Fruit fly (Drosophila melanogaster): ENCODE measurements around the gene eIF4E1.
A peak's percentile ranks its signal among the peaks of the same experiment; 100 is the strongest.

DNA sequence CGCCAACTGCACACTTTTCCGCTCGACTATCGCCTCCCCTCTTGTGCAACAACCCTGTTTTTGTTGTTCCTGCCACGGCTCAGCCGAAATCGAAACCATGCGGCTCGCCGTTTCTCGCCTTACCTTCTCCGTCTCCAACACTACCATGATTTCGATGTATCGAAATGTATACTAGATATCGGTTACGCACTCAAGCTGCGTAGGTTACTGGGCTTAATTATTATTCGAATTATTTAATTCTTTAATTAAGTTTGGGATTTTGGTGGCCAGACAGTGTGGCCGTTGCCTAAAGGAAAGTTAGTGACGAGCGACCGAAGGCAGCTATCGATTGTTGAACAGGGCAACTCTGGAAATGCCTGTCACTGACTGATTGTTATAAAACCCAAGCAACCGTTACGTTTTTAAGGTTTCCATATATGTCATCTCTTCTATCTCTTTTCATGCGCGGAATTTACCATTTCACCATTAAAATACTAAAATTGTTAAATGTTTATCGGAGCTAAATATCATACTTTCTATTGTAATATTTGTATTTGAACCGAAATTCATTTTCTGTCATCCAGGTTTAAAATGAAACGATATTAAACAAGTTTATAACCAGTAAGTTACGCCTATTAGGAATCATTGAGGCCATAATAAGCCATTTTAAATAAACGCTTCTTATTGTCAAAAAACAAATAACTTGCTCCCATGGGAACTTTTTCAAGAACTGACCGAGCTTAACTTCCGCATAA is at the start of gene eIF4E1:
- TF ChIP-seq Dif (GFP tag; optimal IDR thresholded peaks at IDR 0.05; ENCODE audit: partially characterized antibody) (peak; percentile 53), CrebA (GFP tag; optimal IDR thresholded peaks at IDR 0.05; ENCODE audit: borderline replicate concordance) (no peak), Abd-B (GFP tag; optimal IDR thresholded peaks at IDR 0.05) (no peak), brk (GFP tag; optimal IDR thresholded peaks at IDR 0.05) (no peak), usp (GFP tag; optimal IDR thresholded peaks at IDR 0.05) (no peak), dsf (GFP tag; optimal IDR thresholded peaks at IDR 0.05; ENCODE audit: borderline replicate concordance) (no peak), Myc (optimal IDR thresholded peaks at IDR 0.05) (peak; percentile 33), h (GFP tag; optimal IDR thresholded peaks at IDR 0.05) (peak; percentile 9), CG9705 (GFP tag; optimal IDR thresholded peaks at IDR 0.05) (no peak), Dfd (GFP tag; optimal IDR thresholded peaks at IDR 0.05) (no peak), N (GFP tag; optimal IDR thresholded peaks at IDR 0.05) (no peak), dmrt93B (GFP tag; optimal IDR thresholded peaks at IDR 0.05) (no peak)
